Fruit fly (Drosophila melanogaster): Measurements from ENCODE around the gene Amt.
A peak's percentile ranks its signal among the peaks of the same experiment; 100 is the strongest.

The Amt gene

dm6 chr3R:15222973-15223372, 26.0 kb downstream of the Amt start, which contains the start of gene Polr2G:
Gene Polr2G, minus strand, starts transcription at chr3R:15223180.
- TF ChIP-seq Sox102F (GFP tag; optimal IDR thresholded peaks at IDR 0.05) (no peak), CG1621 (tag; optimal IDR thresholded peaks at IDR 0.05) (peak; percentile 4), Hr4 (GFP tag; optimal IDR thresholded peaks at IDR 0.05) (no peak), cyc (GFP tag; optimal IDR thresholded peaks at IDR 0.05) (no peak), CG7368 (GFP tag; optimal IDR thresholded peaks at IDR 0.05) (no peak), spab (GFP tag; optimal IDR thresholded peaks at IDR 0.05) (no peak), fkh (GFP tag; optimal IDR thresholded peaks at IDR 0.05) (peak; percentile 75)

dm6 chr3R:15218824-15219576, 29.9 kb downstream of the Amt start, which contains the start of the genes SIDL and CG12241:
Gene SIDL, minus strand, starts transcription at chr3R:15218874.
Gene CG12241, plus strand, starts transcription at chr3R:15219256.
- TF ChIP-seq CG6792 (GFP tag; optimal IDR thresholded peaks at IDR 0.05) (peak; percentile 83), CG4318 (GFP tag; optimal IDR thresholded peaks at IDR 0.05) (no peak), lz (GFP tag; optimal IDR thresholded peaks at IDR 0.05) (peak; percentile 92), Sox14 (GFP tag; optimal IDR thresholded peaks at IDR 0.05) (peak; percentile 78), Sox102F (GFP tag; optimal IDR thresholded peaks at IDR 0.05) (no peak), spab (GFP tag; optimal IDR thresholded peaks at IDR 0.05) (no peak), CG3919 (GFP tag; optimal IDR thresholded peaks at IDR 0.05) (peak; percentile 96), CG1621 (tag; optimal IDR thresholded peaks at IDR 0.05) (no peak), CG8319 (GFP tag; optimal IDR thresholded peaks at IDR 0.05) (no peak), topi (GFP tag; optimal IDR thresholded peaks at IDR 0.05) (peak; percentile 96), Gug (GFP tag; IDR thresholded peaks at IDR 0.05) (peak; percentile 97), acj6 (GFP tag; optimal IDR thresholded peaks at IDR 0.05) (no peak), Hr39 (GFP tag; optimal IDR thresholded peaks at IDR 0.05) (no peak), achi (GFP tag; optimal IDR thresholded peaks at IDR 0.05) (no peak), Blimp-1 (GFP tag; optimal IDR thresholded peaks at IDR 0.05) (peak; percentile 85), CG10631 (GFP tag; optimal IDR thresholded peaks at IDR 0.05) (peak; percentile 89), dsx (GFP tag; optimal IDR thresholded peaks at IDR 0.05; ENCODE audit: poor library complexity, severe bottlenecking) (peak; percentile 88), CG3032 (tag; optimal IDR thresholded peaks at IDR 0.05) (peak; percentile 96), cyc (GFP tag; optimal IDR thresholded peaks at IDR 0.05) (peak; percentile 96), CG7368 (GFP tag; optimal IDR thresholded peaks at IDR 0.05) (peak; percentile 86), esn (GFP tag; optimal IDR thresholded peaks at IDR 0.05) (peak; percentile 88), eg (GFP tag; IDR thresholded peaks at IDR 0.05) (peak; percentile 99), CG6808 (GFP tag; optimal IDR thresholded peaks at IDR 0.05) (no peak), Met (GFP tag; optimal IDR thresholded peaks at IDR 0.05) (no peak), CG6854 (GFP tag; optimal IDR thresholded peaks at IDR 0.05) (peak; percentile 61), Hr38 (GFP tag; optimal IDR thresholded peaks at IDR 0.05) (no peak), CG31627 (GFP tag; optimal IDR thresholded peaks at IDR 0.05) (peak; percentile 69), Sox15 (GFP tag; optimal IDR thresholded peaks at IDR 0.05) (peak; percentile 39), Eip78C (GFP tag) (peak; percentile 99), Smox (GFP tag; optimal IDR thresholded peaks at IDR 0.05) (no peak), Lpt (GFP tag; optimal IDR thresholded peaks at IDR 0.05) (peak; percentile 86), Ets21C (GFP tag; optimal IDR thresholded peaks at IDR 0.05) (no peak), CG34406 (GFP tag; optimal IDR thresholded peaks at IDR 0.05) (no peak), Ets96B (tag; optimal IDR thresholded peaks at IDR 0.05) (peak; percentile 94), CG8119 (GFP tag; IDR thresholded peaks at IDR 0.05) (no peak), CG16779 (tag; optimal IDR thresholded peaks at IDR 0.05) (no peak), CG6163 (GFP tag; IDR thresholded peaks at IDR 0.05) (peak; percentile 99), salr (GFP tag; optimal IDR thresholded peaks at IDR 0.05) (no peak), CG11294 (GFP tag; IDR thresholded peaks at IDR 0.05) (peak; percentile 97), CG8632 (GFP tag; optimal IDR thresholded peaks at IDR 0.05) (no peak), vri (GFP tag; optimal IDR thresholded peaks at IDR 0.05) (no peak), CG9139 (GFP tag; optimal IDR thresholded peaks at IDR 0.05) (no peak), net (GFP tag; optimal IDR thresholded peaks at IDR 0.05) (no peak), CG15336 (GFP tag; IDR thresholded peaks at IDR 0.05) (peak; percentile 41; the same call in 1 of the 2 replicates), Hr4 (GFP tag; optimal IDR thresholded peaks at IDR 0.05) (no peak), fkh (GFP tag; optimal IDR thresholded peaks at IDR 0.05) (no peak), Eip75B (GFP tag; optimal IDR thresholded peaks at IDR 0.05) (no peak), OdsH (GFP tag; optimal IDR thresholded peaks at IDR 0.05) (no peak)

Measured in whole organism, prepupa.